Fruit fly (Drosophila melanogaster) whole organism, adult: ENCODE data around the gene Pburs.

ENCODE experiments used
- CG11617 ChIP-seq: fragments of 200-800 bp; sonication (Bioruptor generic); optimal IDR thresholded peaks from 2 replicates; lab custom pipeline; 2017; ENCODE audit warnings: mild to moderate bottlenecking, missing biosample characterization, missing genetic modification reagents, missing genetic modification characterization
- CG12768 ChIP-seq: fragments of 200-800 bp; sonication (Bioruptor generic); optimal IDR thresholded peaks from 2 replicates; lab custom pipeline; 2017; ENCODE audit warnings: missing biosample characterization, missing genetic modification characterization, mild to moderate bottlenecking, moderate library complexity, missing genetic modification reagents
- CG14711 ChIP-seq: fragments of 200-800 bp; sonication (Bioruptor generic); optimal IDR thresholded peaks from 2 replicates; lab custom pipeline; 2018; ENCODE audit warnings: missing biosample characterization, mild to moderate bottlenecking, missing genetic modification characterization, moderate library complexity
- CG1620 ChIP-seq: fragments of 200-800 bp; sonication (Bioruptor generic); optimal IDR thresholded peaks from 2 replicates; lab custom pipeline; 2016; ENCODE audit warnings: missing biosample characterization, missing genetic modification characterization
- CG33017 ChIP-seq: fragments of 200-800 bp; sonication (Bioruptor generic); optimal IDR thresholded peaks from 2 replicates; lab custom pipeline; 2018; ENCODE audit warnings: missing biosample characterization, mild to moderate bottlenecking, missing genetic modification characterization, moderate library complexity
- CG5204 ChIP-seq: fragments of 200-800 bp; sonication (Bioruptor generic); optimal IDR thresholded peaks from 2 replicates; lab custom pipeline; 2016; ENCODE audit warnings: missing biosample characterization, missing genetic modification characterization
- CG7045 ChIP-seq: fragments of 200-800 bp; sonication (Bioruptor generic); optimal IDR thresholded peaks from 2 replicates; lab custom pipeline; 2017; ENCODE audit warnings: missing biosample characterization, mild to moderate bottlenecking, missing genetic modification characterization
- CG7101 ChIP-seq: fragments of 200-800 bp; sonication (Bioruptor generic); optimal IDR thresholded peaks from 2 replicates; lab custom pipeline; 2018; ENCODE audit warnings: missing biosample characterization, mild to moderate bottlenecking, missing genetic modification characterization, moderate library complexity
- Clk ChIP-seq: fragments of 200-800 bp; sonication (Bioruptor generic); optimal IDR thresholded peaks from 2 replicates; lab custom pipeline; 2017; ENCODE audit warnings: missing biosample characterization, missing genetic modification characterization
- Crg-1 ChIP-seq: fragments of 200-800 bp; sonication (Bioruptor generic); optimal IDR thresholded peaks from 2 replicates; lab custom pipeline; 2016; ENCODE audit warnings: missing biosample characterization, missing genetic modification characterization
- Hr96 ChIP-seq: fragments of 200-800 bp; sonication (Bioruptor generic); optimal IDR thresholded peaks from 2 replicates; lab custom pipeline; 2016; ENCODE audit warnings: missing biosample characterization, missing genetic modification characterization
- Mnt ChIP-seq: fragments of 200-800 bp; sonication (Bioruptor generic); optimal IDR thresholded peaks from 2 replicates; lab custom pipeline; 2016; ENCODE audit warnings: missing biosample characterization, mild to moderate bottlenecking, missing genetic modification characterization
- bab1 ChIP-seq: fragments of 200-800 bp; sonication (Bioruptor generic); optimal IDR thresholded peaks from 3 replicates; lab custom pipeline; 2019; ENCODE audit warnings: missing biosample characterization, mild to moderate bottlenecking, missing genetic modification characterization, moderate library complexity
- cic ChIP-seq: fragments of 200-800 bp; sonication (Bioruptor generic); optimal IDR thresholded peaks from 2 replicates; lab custom pipeline; 2017; ENCODE audit warnings: missing biosample characterization, mild to moderate bottlenecking, missing genetic modification characterization, moderate library complexity
- cnc ChIP-seq, 2 experiments: fragments of >200 bp; optimal IDR thresholded peaks; 2 replicates each; lab custom pipeline; 2017
- kay ChIP-seq: fragments of 200-800 bp; sonication (Bioruptor generic); peaks from one replicate; lab custom pipeline; 2016; ENCODE audit warnings: missing biosample characterization, missing genetic modification characterization, borderline replicate concordance
- ovo ChIP-seq: fragments of 200-800 bp; sonication (Bioruptor generic); optimal IDR thresholded peaks from 2 replicates; lab custom pipeline; 2016; ENCODE audit warnings: missing biosample characterization, missing genetic modification characterization
- pad ChIP-seq: fragments of 200-800 bp; sonication (Bioruptor generic); optimal IDR thresholded peaks from 3 replicates; lab custom pipeline; 2017; ENCODE audit warnings: missing biosample characterization, missing genetic modification characterization, mild to moderate bottlenecking, moderate library complexity, missing genetic modification reagents
- tj ChIP-seq: fragments of 200-800 bp; sonication (Bioruptor generic); optimal IDR thresholded peaks from 3 replicates; lab custom pipeline; 2017; ENCODE audit warnings: missing biosample characterization, mild to moderate bottlenecking, missing genetic modification characterization, moderate library complexity
- toe ChIP-seq: fragments of 200-800 bp; sonication (Bioruptor generic); optimal IDR thresholded peaks from 2 replicates; lab custom pipeline; 2016; ENCODE audit warnings: missing biosample characterization, missing genetic modification characterization

The Pburs gene

dm6 chr2L:14401616-14402240 is 15.4 kb downstream of the Pburs start:
- TF ChIP-seq tj, result peak; percentile 90
- no peak for TF ChIP-seq Mnt (GFP tag; lab: Kevin White, UChicago)

- TF ChIP-seq Clk (GFP tag; lab: Kevin White, UChicago) (no peak), CG7045 (GFP tag; lab: Kevin White, UChicago) (no peak), ovo (no peak), cic (GFP tag; lab: Kevin White, UChicago) (no peak), tj (no peak), pad (GFP tag; lab: Kevin White, UChicago) (no peak), CG11617 (GFP tag; lab: Kevin White, UChicago) (no peak)
These were observed 16.5 kb downstream of the Pburs start for dm6 chr2L:14400676-14401075.

dm6 chr2L:14399326-14399725 is 17.8 kb downstream of the Pburs start:
- TF ChIP-seq CG7045 (GFP tag; lab: Kevin White, UChicago), result no peak
- TF ChIP-seq CG1620 (GFP tag; lab: Kevin White, UChicago), result no peak
- TF ChIP-seq Mnt (GFP tag; lab: Kevin White, UChicago), result no peak
- TF ChIP-seq CG12768 (GFP tag; lab: Kevin White, UChicago), result no peak
- no peak for TF ChIP-seq Crg-1 (GFP tag; lab: Kevin White, UChicago)
- TF ChIP-seq CG5204 (GFP tag; lab: Kevin White, UChicago), result no peak
- TF ChIP-seq toe (GFP tag; lab: Kevin White, UChicago), result no peak
- TF ChIP-seq kay (GFP tag; lab: Kevin White, UChicago), result no peak
- TF ChIP-seq CG11617 (GFP tag; lab: Kevin White, UChicago), result no peak
- TF ChIP-seq bab1 (GFP tag; lab: Kevin White, UChicago), result no peak
- no peak for TF ChIP-seq CG7101 (tag; lab: Kevin White, UChicago)
- TF ChIP-seq Hr96, result no peak
- TF ChIP-seq CG14711, result no peak
- no peak for TF ChIP-seq Clk (GFP tag; lab: Kevin White, UChicago)
- no peak for TF ChIP-seq tj
- no peak for TF ChIP-seq cnc (optimal IDR thresholded peaks at IDR 0.05; lab: Kevin White, UChicago)
- TF ChIP-seq ovo, result no peak
- no peak for TF ChIP-seq cic (GFP tag; lab: Kevin White, UChicago)

- peak; percentile 61 for TF ChIP-seq CG7045 (GFP tag; lab: Kevin White, UChicago)
- TF ChIP-seq kay (GFP tag; lab: Kevin White, UChicago), result no peak
These were observed 18.6 kb downstream of the Pburs start for dm6 chr2L:14398562-14398961.

dm6 chr2L:14397948-14398347 is 19.2 kb downstream of the Pburs start:
- TF ChIP-seq CG11617 (GFP tag; lab: Kevin White, UChicago) (no peak), CG5204 (GFP tag; lab: Kevin White, UChicago) (no peak), CG7045 (GFP tag; lab: Kevin White, UChicago) (no peak), Hr96 (no peak), cnc (optimal IDR thresholded peaks at IDR 0.05; lab: Kevin White, UChicago) (no peak), Crg-1 (GFP tag; lab: Kevin White, UChicago) (no peak), kay (GFP tag; lab: Kevin White, UChicago) (no peak), CG12768 (GFP tag; lab: Kevin White, UChicago) (no peak), CG7101 (tag; lab: Kevin White, UChicago) (no peak), pad (GFP tag; lab: Kevin White, UChicago) (no peak), CG1620 (GFP tag; lab: Kevin White, UChicago) (no peak), CG14711 (no peak)

- TF ChIP-seq Mnt (GFP tag; lab: Kevin White, UChicago) (no peak), tj (peak; percentile 99), kay (GFP tag; lab: Kevin White, UChicago) (no peak)
These were observed 20.0 kb downstream of the Pburs start for dm6 chr2L:14397067-14397598.

- TF ChIP-seq tj, result no peak
- no peak for TF ChIP-seq CG5204 (GFP tag; lab: Kevin White, UChicago)
- TF ChIP-seq kay (GFP tag; lab: Kevin White, UChicago), result no peak
- no peak for TF ChIP-seq CG12768 (GFP tag; lab: Kevin White, UChicago)
- TF ChIP-seq toe (GFP tag; lab: Kevin White, UChicago), result no peak
These were observed 20.9 kb downstream of the Pburs start for dm6 chr2L:14396263-14396662.

dm6 chr2L:14395065-14395439 is 22.1 kb downstream of the Pburs start:
- TF ChIP-seq pad (GFP tag; lab: Kevin White, UChicago) (no peak), kay (GFP tag; lab: Kevin White, UChicago) (no peak), CG5204 (GFP tag; lab: Kevin White, UChicago) (no peak), CG1620 (GFP tag; lab: Kevin White, UChicago) (no peak), Crg-1 (GFP tag; lab: Kevin White, UChicago) (no peak), CG14711 (no peak), CG33017 (tag; lab: Kevin White, UChicago) (no peak), CG11617 (GFP tag; lab: Kevin White, UChicago) (no peak)
